Worm (Caenorhabditis elegans) whole organism, L2 larva: ENCODE measurements around the gene F08F3.8.

Source experiments
- C34F6.9 ChIP-seq: fragments of 150-350 bp; optimal IDR thresholded peaks from 2 replicates; lab custom pipeline; 2014; ENCODE audit warnings: missing biosample characterization, missing genetic modification characterization
- F13H6.1 ChIP-seq: sonication (generic microtip); optimal IDR thresholded peaks from 2 replicates; lab custom pipeline; 2016; ENCODE audit warnings: missing genetic modification characterization, missing compliant biosample characterization
- Y55F3AM.14 ChIP-seq: fragments of 200-800 bp; sonication (Bioruptor generic); optimal IDR thresholded peaks from 2 replicates; lab custom pipeline; 2018; ENCODE audit warnings: mild to moderate bottlenecking, missing genetic modification characterization, missing compliant biosample characterization
- alr-1 ChIP-seq: fragments of 150-350 bp; optimal IDR thresholded peaks from 2 replicates; lab custom pipeline; 2014; ENCODE audit warnings: missing biosample characterization, missing genetic modification characterization
- aly-2 ChIP-seq: fragments of 150-350 bp; optimal IDR thresholded peaks from 2 replicates; lab custom pipeline; 2014; ENCODE audit warnings: missing biosample characterization, missing genetic modification characterization
- ama-1 ChIP-seq: fragments of 150-350 bp; optimal IDR thresholded peaks from 2 replicates; lab custom pipeline; 2018; ENCODE audit warnings: inconsistent platforms
- blmp-1 ChIP-seq: sonication (generic microtip); optimal IDR thresholded peaks from 2 replicates; lab custom pipeline; 2017; ENCODE audit warnings: missing genetic modification characterization, mild to moderate bottlenecking, missing compliant biosample characterization, antibody characterized with exemption, moderate library complexity; ENCODE audit not compliant: insufficient read depth
- ceh-16 ChIP-seq: fragments of 150-350 bp; optimal IDR thresholded peaks from 2 replicates; lab custom pipeline; 2014; ENCODE audit warnings: missing biosample characterization, missing genetic modification characterization
- ceh-82 ChIP-seq: fragments of 150-350 bp; optimal IDR thresholded peaks from 2 replicates; lab custom pipeline; 2014; ENCODE audit warnings: missing biosample characterization, missing genetic modification characterization
- egl-27 ChIP-seq: sonication (generic microtip); optimal IDR thresholded peaks from 3 replicates; lab custom pipeline; 2017; ENCODE audit warnings: missing biosample characterization, missing genetic modification reagents, missing genetic modification characterization
- elt-1 ChIP-seq: fragments of 150-350 bp; optimal IDR thresholded peaks from 2 replicates; lab custom pipeline; 2014; ENCODE audit warnings: missing biosample characterization, missing genetic modification characterization
- fos-1 ChIP-seq: fragments of 150-350 bp; optimal IDR thresholded peaks from 2 replicates; lab custom pipeline; 2014; ENCODE audit warnings: missing biosample characterization, missing genetic modification characterization
- gmeb-1 ChIP-seq: fragments of 150-350 bp; optimal IDR thresholded peaks from 2 replicates; lab custom pipeline; 2014; ENCODE audit warnings: missing biosample characterization, missing genetic modification characterization
- lin-11 ChIP-seq: fragments of 150-350 bp; sonication (generic microtip); optimal IDR thresholded peaks from 2 replicates; lab custom pipeline; 2014; ENCODE audit warnings: missing biosample characterization, missing genetic modification characterization, inconsistent platforms, mixed read lengths
- lin-39 ChIP-seq: fragments of 150-350 bp; optimal IDR thresholded peaks from 2 replicates; lab custom pipeline; 2014; ENCODE audit warnings: missing biosample characterization, missing genetic modification reagents, missing genetic modification characterization
- lsy-2 ChIP-seq, 2 experiments: fragments of 150-350 bp in 1 of 2; sonication (generic microtip) in 1 of 2; optimal IDR thresholded peaks; 2 replicates each; lab custom pipeline; 2014 to 2017; ENCODE audit warnings: missing biosample characterization in 2 of 2, missing genetic modification characterization in 2 of 2
- mab-5 ChIP-seq: fragments of 150-350 bp; optimal IDR thresholded peaks from 2 replicates; lab custom pipeline; 2014; ENCODE audit warnings: missing biosample characterization, missing genetic modification characterization
- nhr-21 ChIP-seq: fragments of 150-350 bp; optimal IDR thresholded peaks from 2 replicates; lab custom pipeline; 2014; ENCODE audit warnings: missing biosample characterization, missing genetic modification characterization
- nhr-23 ChIP-seq: fragments of 150-350 bp; optimal IDR thresholded peaks from 2 replicates; lab custom pipeline; 2014; ENCODE audit warnings: missing biosample characterization, missing genetic modification reagents, missing genetic modification characterization
- nhr-237 ChIP-seq: fragments of 150-350 bp; optimal IDR thresholded peaks from 2 replicates; lab custom pipeline; 2014; ENCODE audit warnings: missing biosample characterization, missing genetic modification characterization
- nhr-6 ChIP-seq: fragments of 150-350 bp; optimal IDR thresholded peaks from 2 replicates; lab custom pipeline; 2014; ENCODE audit warnings: missing biosample characterization, missing genetic modification characterization
- nhr-77 ChIP-seq: fragments of 150-350 bp; optimal IDR thresholded peaks from 2 replicates; lab custom pipeline; 2014; ENCODE audit warnings: missing biosample characterization, missing genetic modification characterization
- peb-1 ChIP-seq: fragments of 150-350 bp; optimal IDR thresholded peaks from 2 replicates; lab custom pipeline; 2014; ENCODE audit warnings: missing biosample characterization, missing genetic modification characterization
- skn-1 ChIP-seq: sonication (generic microtip); optimal IDR thresholded peaks from 2 replicates; lab custom pipeline; 2017; ENCODE audit warnings: missing biosample characterization, missing genetic modification characterization
- sma-3 ChIP-seq: sonication (generic microtip); optimal IDR thresholded peaks from 2 replicates; lab custom pipeline; 2016; ENCODE audit warnings: missing genetic modification reagents, missing genetic modification characterization, missing compliant biosample characterization
- sma-9 ChIP-seq, 2 experiments: fragments of 150-350 bp in 1 of 2; sonication (generic microtip) in 1 of 2; optimal IDR thresholded peaks; 2 replicates each; lab custom pipeline; 2014 to 2016; ENCODE audit warnings: missing genetic modification characterization in 2 of 2, mild to moderate bottlenecking in 1 of 2, missing biosample characterization in 1 of 2, missing compliant biosample characterization in 1 of 2, missing genetic modification reagents in 1 of 2, moderate library complexity in 1 of 2
- snpc-4 ChIP-seq: fragments of 150-350 bp; optimal IDR thresholded peaks from 2 replicates; lab custom pipeline; 2014; ENCODE audit warnings: missing biosample characterization, missing genetic modification characterization
- unc-62 ChIP-seq: fragments of 150-350 bp; optimal IDR thresholded peaks from 2 replicates; lab custom pipeline; 2014; ENCODE audit warnings: missing biosample characterization, missing genetic modification reagents, missing genetic modification characterization
- zag-1 ChIP-seq: fragments of 150-350 bp; optimal IDR thresholded peaks from 2 replicates; lab custom pipeline; 2014; ENCODE audit warnings: missing biosample characterization, missing genetic modification characterization
- ztf-1 ChIP-seq: fragments of 200-800 bp; sonication (Bioruptor generic); conservative IDR thresholded peaks from 2 replicates; pipeline ENCODE4 v1.3.6; 2022; ENCODE audit warnings: missing genetic modification characterization, missing compliant biosample characterization

Gene F08F3.8

DNA sequence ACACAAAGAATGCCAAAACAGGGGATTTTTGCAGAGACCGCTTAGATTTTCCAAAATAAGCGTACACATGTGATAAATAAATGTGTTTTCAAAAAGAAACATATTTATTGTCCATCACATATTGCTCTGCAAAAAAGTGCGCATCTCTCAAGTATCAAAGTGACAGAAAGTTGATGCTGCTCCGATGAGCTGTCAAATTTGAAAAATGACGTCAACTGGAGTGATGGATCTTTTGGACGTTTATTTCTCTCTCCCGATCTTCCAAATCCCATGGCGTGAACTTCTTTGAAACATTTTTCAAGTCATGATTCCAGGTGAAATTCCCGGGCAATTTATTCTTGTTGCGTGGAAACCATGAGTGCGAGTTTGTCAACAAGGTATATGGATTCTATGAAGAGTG is 23.5 kb downstream of the F08F3.8 start:
- TF ChIP-seq ztf-1 (GFP tag; lab: Robert Waterston, UW) (no peak), unc-62 (peak; percentile 56), lsy-2 (tag; optimal IDR thresholded peaks at IDR 0.05; lab: Kevin White, UChicago) (peak in 1 of 2 experiments; percentile 15), F13H6.1 (tag; lab: Kevin White, UChicago) (no peak), Y55F3AM.14 (GFP tag; lab: Kevin White, UChicago) (peak; percentile 94), aly-2 (tag; lab: Kevin White, UChicago) (no peak), lin-11 (tag; lab: Kevin White, UChicago) (no peak)

DNA sequence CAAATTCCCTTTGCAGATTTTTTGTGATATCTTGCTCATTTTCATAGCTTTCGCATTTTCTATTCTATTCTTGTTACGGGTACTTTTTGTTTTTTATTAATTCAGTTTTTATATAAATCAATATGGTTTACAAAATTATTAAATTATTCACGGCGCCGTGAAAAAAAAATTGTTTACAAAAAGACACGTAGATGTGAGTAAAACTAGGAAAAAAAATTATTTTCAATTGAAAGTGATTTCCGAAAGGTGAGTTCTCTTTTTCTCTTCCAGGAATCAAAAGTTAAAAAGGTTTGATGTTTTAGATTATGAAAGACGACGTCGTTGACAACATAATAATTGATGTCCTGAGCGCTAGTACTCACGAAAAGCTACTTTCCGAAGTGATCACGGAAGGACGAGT is 24.2 kb downstream of the F08F3.8 start, which contains the start of gene C25A6.1:
Gene C25A6.1 (plus strand): TSS at position 301 of the 400 bp plus-strand sequence.
- TF ChIP-seq snpc-4 (tag; lab: Kevin White, UChicago) (no peak), Y55F3AM.14 (GFP tag; lab: Kevin White, UChicago) (no peak), elt-1 (tag; lab: Kevin White, UChicago) (no peak), ceh-16 (tag; lab: Kevin White, UChicago) (no peak), lin-39 (tag; lab: Kevin White, UChicago) (no peak), gmeb-1 (no peak), nhr-23 (tag; lab: Kevin White, UChicago) (no peak), alr-1 (tag; lab: Kevin White, UChicago) (no peak)
- TF ChIP-seq, all 48 proteins: peak for 0

DNA sequence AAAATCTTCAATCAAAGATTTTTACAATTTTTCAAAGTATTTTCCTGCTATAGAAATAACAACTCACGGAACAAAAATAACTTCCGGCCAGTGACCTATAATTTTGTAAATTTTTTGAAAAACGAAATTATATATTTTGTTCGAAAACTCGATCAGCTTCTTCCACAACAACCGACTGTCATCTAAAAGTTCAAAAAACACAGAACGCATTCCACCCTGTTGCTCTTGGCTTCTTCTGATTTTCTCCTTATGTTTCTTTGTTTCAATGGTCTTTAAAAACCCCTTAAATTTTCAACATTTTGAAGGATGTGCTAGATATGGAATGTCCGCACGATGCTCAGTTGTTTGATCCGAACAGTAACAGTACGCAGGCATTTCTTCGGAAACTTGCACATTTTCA is 27.3 kb downstream of the F08F3.8 start, which contains the start of gene dmsr-7:
Gene dmsr-7 (plus strand): TSS at position 301 of the 400 bp plus-strand sequence.
- no peak for TF ChIP-seq C34F6.9 (tag; lab: Kevin White, UChicago)
- no peak for TF ChIP-seq blmp-1 (tag; lab: Kevin White, UChicago)
- TF ChIP-seq lin-39 (tag; lab: Kevin White, UChicago) = no peak
- no peak for TF ChIP-seq nhr-21 (tag; lab: Kevin White, UChicago)
- no peak for TF ChIP-seq nhr-23 (tag; lab: Kevin White, UChicago)
- no peak for TF ChIP-seq mab-5 (tag; lab: Kevin White, UChicago)
- no peak for TF ChIP-seq nhr-77
- no peak for TF ChIP-seq lsy-2 (tag; optimal IDR thresholded peaks at IDR 0.05; lab: Kevin White, UChicago)
- no peak for TF ChIP-seq ceh-82
- TF ChIP-seq ceh-16 (tag; lab: Kevin White, UChicago) = no peak
- TF ChIP-seq sma-3 (GFP tag; lab: Kevin White, UChicago) = no peak
- TF ChIP-seq sma-9 (GFP tag; optimal IDR thresholded peaks at IDR 0.05; lab: Kevin White, UChicago) = no peak
- TF ChIP-seq sma-9 (tag; optimal IDR thresholded peaks at IDR 0.05; lab: Kevin White, UChicago) = no peak
- no peak for TF ChIP-seq peb-1 (tag; lab: Kevin White, UChicago)

ce11 chrV:5403938-5404337 is 28.5 kb downstream of the F08F3.8 start:
- TF ChIP-seq Y55F3AM.14 (GFP tag; lab: Kevin White, UChicago) = peak; percentile 77
- no peak for TF ChIP-seq ama-1 (lab: Kevin White, UChicago)
- no peak for TF ChIP-seq snpc-4 (tag; lab: Kevin White, UChicago)
- no peak for TF ChIP-seq skn-1 (tag; lab: Kevin White, UChicago)
- TF ChIP-seq nhr-6 = no peak
- TF ChIP-seq zag-1 = no peak

- TF ChIP-seq mab-5 (tag; lab: Kevin White, UChicago) (no peak), F13H6.1 (tag; lab: Kevin White, UChicago) (peak; percentile 7), sma-9 (GFP tag; optimal IDR thresholded peaks at IDR 0.05; lab: Kevin White, UChicago) (peak; percentile 21), sma-9 (tag; optimal IDR thresholded peaks at IDR 0.05; lab: Kevin White, UChicago) (no peak), fos-1 (tag; lab: Kevin White, UChicago) (peak; percentile 72), nhr-237 (tag; lab: Kevin White, UChicago) (no peak), egl-27 (peak; percentile 44)
These were observed 39.3 kb downstream of the F08F3.8 start, which contains the start of gene C35A11.4 for ce11 chrV:5392993-5393628. C35A11.4 (minus strand) TSS chrV:5393148.
